Worm (Caenorhabditis elegans): ENCODE measurements around the gene R13A1.1.

DNA sequence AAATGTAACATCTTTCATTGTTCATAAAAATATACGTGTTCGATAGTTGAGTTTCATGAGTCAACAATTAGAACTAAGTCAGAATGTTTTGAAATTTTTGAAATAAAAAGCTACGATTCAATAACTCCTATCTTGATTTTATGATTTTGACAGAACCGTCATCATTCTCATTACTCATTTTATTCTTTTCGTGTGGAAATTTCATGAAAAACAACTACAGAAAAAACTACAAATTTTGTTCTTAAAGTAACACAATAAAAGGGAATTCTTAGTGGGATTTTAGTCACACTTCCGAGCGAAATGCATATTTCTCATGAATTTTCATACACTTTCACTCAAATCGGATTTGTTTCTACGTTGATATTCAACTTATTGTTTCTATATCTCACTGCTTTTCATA is 43.0 kb upstream of the R13A1.1 start, which contains the start of gene str-44:
- TF ChIP-seq ztf-29 (GFP tag; IDR thresholded peaks at IDR 0.05) (no peak), ztf-23 (GFP tag; IDR thresholded peaks at IDR 0.05) (no peak), ref-1 (GFP tag; conservative IDR thresholded peaks at IDR 0.05) (no peak), klf-2 (GFP tag; conservative IDR thresholded peaks at IDR 0.05) (no peak)

Measured in whole organism, midembryonic.